Fruit fly (Drosophila melanogaster) whole organism: ENCODE data around the gene CG32369.

Experiments used
- CG8478 ChIP-seq: fragments of >200 bp; optimal IDR thresholded peaks from 2 replicates; lab custom pipeline; 2018; ENCODE audit warnings: inconsistent platforms
- Dll ChIP-seq: fragments of >200 bp; optimal IDR thresholded peaks from 2 replicates; lab custom pipeline; 2017
- EcR ChIP-seq, 2 experiments: fragments of >200 bp; optimal IDR thresholded peaks; 2 replicates each; lab custom pipeline; 2017; ENCODE audit warnings: missing biosample characterization in 2 of 2, missing genetic modification characterization in 2 of 2, missing genetic modification reagents in 2 of 2
- pan ChIP-seq: fragments of >200 bp; optimal IDR thresholded peaks from 2 replicates; lab custom pipeline; 2017
- psq ChIP-seq: fragments of >200 bp; optimal IDR thresholded peaks from 2 replicates; lab custom pipeline; 2017
- usp ChIP-seq: fragments of >200 bp; optimal IDR thresholded peaks from 2 replicates; lab custom pipeline; 2017; ENCODE audit warnings: missing biosample characterization, missing genetic modification characterization, mixed read lengths

CG32369 gene

dm6 chr3L:7830890-7831289, 21.3 kb upstream of the CG32369 start:
- TF ChIP-seq EcR (GFP tag; optimal IDR thresholded peaks at IDR 0.05; lab: Kevin White, UChicago) (no peak), CG8478 (lab: Kevin White, UChicago) (no peak), psq (no peak), usp (GFP tag; lab: Kevin White, UChicago) (no peak), pan (lab: Kevin White, UChicago) (no peak), Dll (lab: Kevin White, UChicago) (no peak)

DNA sequence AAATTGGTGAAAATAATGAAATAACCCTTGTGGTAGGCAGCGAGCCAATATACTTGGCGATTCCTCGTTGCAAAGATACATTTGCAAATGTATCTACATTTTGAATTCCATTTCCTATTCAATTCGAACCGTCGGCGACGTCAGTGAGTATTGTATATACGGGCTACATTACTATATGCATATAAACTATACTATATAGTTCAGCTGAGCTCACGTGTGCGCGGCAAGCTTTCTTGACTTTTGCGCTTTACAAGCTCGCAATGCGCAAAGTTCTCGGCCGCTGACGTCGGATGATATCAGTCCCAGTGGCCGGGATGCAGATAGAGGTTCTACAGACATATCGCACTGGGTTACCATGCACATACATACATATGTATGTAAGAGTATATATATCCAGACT, 20.0 kb upstream of the CG32369 start:
- no peak for TF ChIP-seq usp (GFP tag; lab: Kevin White, UChicago)
- TF ChIP-seq CG8478 (lab: Kevin White, UChicago): no peak
- TF ChIP-seq pan (lab: Kevin White, UChicago): no peak
- TF ChIP-seq psq: no peak
- TF ChIP-seq EcR (GFP tag; optimal IDR thresholded peaks at IDR 0.05; lab: Kevin White, UChicago): no peak
- no peak for TF ChIP-seq Dll (lab: Kevin White, UChicago)

DNA sequence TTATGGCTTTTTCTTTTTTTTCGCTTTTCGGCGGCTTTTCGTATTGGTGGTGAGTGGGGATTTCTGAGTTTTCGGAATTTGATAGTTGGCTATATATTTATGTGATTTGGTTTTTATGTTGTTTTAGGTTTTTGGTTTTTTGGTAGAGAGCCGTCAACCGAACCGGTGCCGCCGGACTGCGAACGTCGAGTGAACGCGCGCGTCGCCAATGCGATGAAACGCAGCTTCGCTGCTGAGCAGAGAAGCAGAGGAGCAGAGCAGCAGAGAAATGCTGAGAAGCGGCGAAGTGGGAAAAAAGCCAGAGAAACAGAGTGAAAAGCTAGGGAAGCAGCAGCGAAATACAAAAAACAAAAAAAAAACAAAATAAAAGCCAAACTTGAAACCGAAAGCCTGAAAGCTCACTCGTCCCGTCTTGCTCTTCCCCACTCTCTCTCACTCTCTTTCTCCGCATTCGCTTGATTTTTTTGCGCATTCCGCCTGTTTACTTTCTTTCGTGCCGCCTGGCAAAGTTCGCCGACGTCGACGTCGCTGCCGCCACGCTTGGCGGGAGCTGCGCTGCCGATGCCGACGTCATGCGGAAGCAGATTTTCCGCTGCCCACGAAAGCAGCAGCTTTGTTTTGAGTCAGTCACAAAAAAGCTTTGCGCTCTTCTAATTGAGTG, 18.3 kb upstream of the CG32369 start:
- TF ChIP-seq Dll (lab: Kevin White, UChicago) (no peak), usp (GFP tag; lab: Kevin White, UChicago) (no peak), CG8478 (lab: Kevin White, UChicago) (no peak), pan (lab: Kevin White, UChicago) (no peak), EcR (GFP tag; optimal IDR thresholded peaks at IDR 0.05; lab: Kevin White, UChicago) (no peak), psq (no peak)

DNA sequence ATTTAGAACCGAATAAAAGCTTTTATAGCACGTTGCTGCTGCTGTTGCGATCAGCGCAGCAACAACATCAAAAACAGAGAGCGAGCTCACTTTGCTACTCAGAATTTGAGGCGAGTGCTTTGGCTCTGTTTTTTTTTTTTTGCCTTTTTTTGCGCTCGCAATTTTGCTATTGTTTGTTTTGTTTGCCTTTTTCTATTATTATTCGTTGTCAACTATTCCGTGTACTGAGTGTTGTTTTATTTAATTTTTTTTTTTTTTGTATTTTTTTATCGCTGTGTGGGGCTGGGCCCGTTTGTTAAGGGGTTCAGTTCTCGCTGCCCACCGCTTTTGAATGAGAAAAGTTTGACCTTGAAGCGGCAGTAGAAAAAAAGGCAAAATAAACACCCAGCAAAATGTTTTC, 17.1 kb upstream of the CG32369 start:
- no peak for TF ChIP-seq Dll (lab: Kevin White, UChicago)
- TF ChIP-seq EcR (GFP tag; optimal IDR thresholded peaks at IDR 0.05; lab: Kevin White, UChicago): no peak
- no peak for TF ChIP-seq usp (GFP tag; lab: Kevin White, UChicago)
- TF ChIP-seq psq: no peak
- no peak for TF ChIP-seq pan (lab: Kevin White, UChicago)
- no peak for TF ChIP-seq CG8478 (lab: Kevin White, UChicago)

DNA sequence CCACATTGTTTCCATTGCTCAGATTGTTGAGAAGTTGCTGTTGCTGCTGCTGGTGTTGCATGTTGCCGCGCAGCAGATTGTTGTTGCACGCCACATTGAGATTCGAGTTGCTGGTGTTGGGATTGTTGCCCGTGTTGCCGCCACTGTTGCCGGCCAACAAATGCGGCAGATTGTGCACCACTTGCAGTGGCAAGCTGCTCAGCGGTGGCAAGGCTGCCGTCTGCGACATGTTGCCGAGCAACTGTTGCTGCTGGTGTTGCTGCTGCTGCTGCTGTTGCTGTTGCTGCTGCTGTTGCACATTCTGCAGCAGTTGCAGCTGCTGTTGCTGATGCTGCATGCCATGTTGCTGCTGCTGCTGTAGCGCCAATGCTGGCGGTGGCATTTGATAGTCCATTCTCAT, 16.6 kb upstream of the CG32369 start:
- TF ChIP-seq CG8478 (lab: Kevin White, UChicago) (no peak), Dll (lab: Kevin White, UChicago) (no peak), psq (no peak)

DNA sequence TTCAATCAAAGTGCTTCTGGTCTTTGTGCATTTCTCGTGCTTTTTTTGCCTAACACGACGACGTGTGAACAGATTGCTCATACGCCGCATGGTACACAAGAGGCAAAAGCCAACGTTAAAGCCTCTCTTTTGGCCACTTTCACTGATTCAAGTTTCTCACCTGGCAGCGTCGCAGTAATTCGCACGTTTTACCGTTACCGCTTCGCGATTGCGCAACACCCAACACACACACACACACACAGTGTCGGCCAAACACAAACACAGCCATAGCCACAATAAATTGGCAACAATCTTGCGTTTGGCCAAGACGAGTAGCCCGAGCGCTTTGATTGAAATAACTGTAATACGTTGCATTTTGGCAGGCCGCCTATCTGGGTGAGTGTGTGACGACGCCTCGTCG, 13.6 kb upstream of the CG32369 start:
- TF ChIP-seq CG8478 (lab: Kevin White, UChicago): no peak
- no peak for TF ChIP-seq pan (lab: Kevin White, UChicago)

- TF ChIP-seq usp (GFP tag; lab: Kevin White, UChicago) (no peak), Dll (lab: Kevin White, UChicago) (no peak), CG8478 (lab: Kevin White, UChicago) (no peak), pan (lab: Kevin White, UChicago) (no peak), psq (no peak), EcR (GFP tag; optimal IDR thresholded peaks at IDR 0.05; lab: Kevin White, UChicago) (no peak)
Observed at dm6 chr3L:7821615-7822574, 12.3 kb upstream of the CG32369 start.

dm6 chr3L:7821169-7821568, 11.5 kb upstream of the CG32369 start:
- TF ChIP-seq CG8478 (lab: Kevin White, UChicago): no peak
- TF ChIP-seq usp (GFP tag; lab: Kevin White, UChicago): no peak
- TF ChIP-seq pan (lab: Kevin White, UChicago): no peak
- TF ChIP-seq psq: no peak
- TF ChIP-seq EcR (GFP tag; optimal IDR thresholded peaks at IDR 0.05; lab: Kevin White, UChicago): no peak
- no peak for TF ChIP-seq Dll (lab: Kevin White, UChicago)

DNA sequence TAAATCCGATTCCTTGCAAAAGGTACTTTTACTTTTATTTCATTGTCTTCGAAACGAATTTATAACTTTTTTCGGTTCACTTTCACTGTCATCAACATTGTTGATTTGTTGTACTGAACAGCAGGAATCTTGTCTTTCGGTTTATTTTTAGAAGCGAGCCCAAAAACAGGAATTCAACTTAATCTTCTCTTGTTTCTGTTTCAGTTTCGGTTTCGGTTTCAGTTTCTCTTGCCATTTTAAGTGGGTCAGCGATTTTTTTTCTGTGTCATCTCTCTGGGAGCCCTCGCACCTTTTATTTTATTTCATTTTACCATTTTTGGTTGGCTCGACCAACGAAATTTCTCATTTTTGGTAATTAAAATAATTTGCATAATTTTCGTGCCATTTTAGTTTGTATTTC, 10.6 kb upstream of the CG32369 start:
- TF ChIP-seq usp (GFP tag; lab: Kevin White, UChicago): no peak
- TF ChIP-seq CG8478 (lab: Kevin White, UChicago): no peak
- TF ChIP-seq EcR (GFP tag; optimal IDR thresholded peaks at IDR 0.05; lab: Kevin White, UChicago): no peak
- no peak for TF ChIP-seq pan (lab: Kevin White, UChicago)
- TF ChIP-seq psq: no peak
- no peak for TF ChIP-seq Dll (lab: Kevin White, UChicago)

- TF ChIP-seq EcR (GFP tag; optimal IDR thresholded peaks at IDR 0.05; lab: Kevin White, UChicago) (no peak), Dll (lab: Kevin White, UChicago) (no peak), CG8478 (lab: Kevin White, UChicago) (no peak), usp (GFP tag; lab: Kevin White, UChicago) (no peak), psq (no peak), pan (lab: Kevin White, UChicago) (no peak)
Observed at dm6 chr3L:7818473-7818980, 8.9 kb upstream of the CG32369 start.

- TF ChIP-seq Dll (lab: Kevin White, UChicago): no peak
- TF ChIP-seq CG8478 (lab: Kevin White, UChicago): no peak
- TF ChIP-seq usp (GFP tag; lab: Kevin White, UChicago): no peak
- TF ChIP-seq psq: no peak
- TF ChIP-seq EcR (GFP tag; optimal IDR thresholded peaks at IDR 0.05; lab: Kevin White, UChicago): no peak
- no peak for TF ChIP-seq pan (lab: Kevin White, UChicago)
Observed at dm6 chr3L:7817194-7817593, 7.6 kb upstream of the CG32369 start.
